Worm (Caenorhabditis elegans): ENCODE measurements around the gene nrf-5.
A peak's percentile ranks its signal among the peaks of the same experiment; 100 is the strongest.

nrf-5 gene

DNA sequence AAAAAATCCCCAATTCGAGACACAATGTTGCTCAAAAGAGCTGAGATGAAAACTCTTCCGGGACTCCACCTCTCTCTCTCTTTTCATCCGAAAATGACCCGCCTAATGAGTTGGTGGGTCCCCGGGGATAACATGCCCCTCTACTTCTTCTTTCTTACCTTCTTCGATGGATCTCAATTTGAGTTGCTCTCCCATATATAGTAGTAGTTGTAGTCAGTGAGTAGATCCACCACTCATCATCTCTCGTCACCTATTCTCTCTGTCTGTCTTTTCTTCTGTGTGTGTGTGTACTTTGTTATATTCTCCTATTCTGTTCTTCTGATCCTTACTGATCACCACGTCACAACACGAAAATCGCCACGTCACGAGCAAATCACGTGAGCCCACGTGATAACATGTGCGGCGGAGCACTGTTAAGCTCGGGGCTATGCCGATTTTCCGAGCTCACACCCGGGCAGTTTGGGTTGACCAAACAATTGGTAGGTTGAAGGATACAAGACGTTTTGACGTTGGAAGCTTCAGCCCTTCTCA, 31.8 kb upstream of the nrf-5 start, which contains the start of gene twk-32 (continued):
- no peak for TF ChIP-seq nhr-10 (tag; optimal IDR thresholded peaks at IDR 0.05)
- TF ChIP-seq T26A8.4 (GFP tag; IDR thresholded peaks at IDR 0.05): no peak
- no peak for TF ChIP-seq mdt-29 (GFP tag; IDR thresholded peaks at IDR 0.05)
- no peak for TF ChIP-seq egl-27 (tag; optimal IDR thresholded peaks at IDR 0.05)
- TF ChIP-seq Y105C5A.15 (GFP tag; IDR thresholded peaks at IDR 0.05): 0 out of 2 replicates have a peak, but pooled peaks have one; percentile 40
- 0 out of 2 replicates have a peak, but pooled peaks have one; percentile 18 for TF ChIP-seq dmd-9 (GFP tag; IDR thresholded peaks at IDR 0.05)
- TF ChIP-seq D1046.2 (GFP tag; IDR thresholded peaks at IDR 0.05): no peak
- no peak for TF ChIP-seq spr-1 (tag; optimal IDR thresholded peaks at IDR 0.05)
- TF ChIP-seq snpc-4 (tag; optimal IDR thresholded peaks at IDR 0.05): no peak
- TF ChIP-seq lin-1 (GFP tag; IDR thresholded peaks at IDR 0.05): no peak
- TF ChIP-seq T20F7.1 (GFP tag; optimal IDR thresholded peaks at IDR 0.05): no peak
- no peak for TF ChIP-seq attf-4 (tag; optimal IDR thresholded peaks at IDR 0.05)
- no peak for TF ChIP-seq ces-1 (GFP tag; optimal IDR thresholded peaks at IDR 0.05)
- TF ChIP-seq hlh-11 (tag; optimal IDR thresholded peaks at IDR 0.05): peak; percentile 35
- TF ChIP-seq Y48G9A.11 (GFP tag; IDR thresholded peaks at IDR 0.05): no peak
- peak; percentile 19 for TF ChIP-seq mep-1 (tag; optimal IDR thresholded peaks at IDR 0.05)
- TF ChIP-seq hlh-30 (tag; optimal IDR thresholded peaks at IDR 0.05; ENCODE audit: insufficient read depth): peak; percentile 70
- no peak for TF ChIP-seq ztf-7 (tag; optimal IDR thresholded peaks at IDR 0.05)
- TF ChIP-seq ctbp-1 (GFP tag; IDR thresholded peaks at IDR 0.05): no peak
- TF ChIP-seq pqm-1 (tag; optimal IDR thresholded peaks at IDR 0.05): no peak
- TF ChIP-seq jun-1 (tag; optimal IDR thresholded peaks at IDR 0.05): no peak
- no peak for TF ChIP-seq nhr-48 (tag; optimal IDR thresholded peaks at IDR 0.05)
- TF ChIP-seq F10B5.3 (tag; optimal IDR thresholded peaks at IDR 0.05): no peak
- TF ChIP-seq cey-2 (tag; optimal IDR thresholded peaks at IDR 0.05; ENCODE audit: borderline replicate concordance, insufficient read depth): no peak
- no peak for TF ChIP-seq F26F4.8 (GFP tag; conservative IDR thresholded peaks at IDR 0.05)
- TF ChIP-seq set-16 (GFP tag; IDR thresholded peaks at IDR 0.05): 0 out of 2 replicates have a peak, but pooled peaks have one; percentile 5
- no peak for TF ChIP-seq ceh-28 (tag; optimal IDR thresholded peaks at IDR 0.05)
- no peak for TF ChIP-seq snpc-1.2 (GFP tag; IDR thresholded peaks at IDR 0.05)
- no peak for TF ChIP-seq F44E2.7 (GFP tag; IDR thresholded peaks at IDR 0.05)
- no peak for TF ChIP-seq nhr-76 (tag; optimal IDR thresholded peaks at IDR 0.05)
- no peak for TF ChIP-seq mxl-2 (GFP tag; conservative IDR thresholded peaks at IDR 0.05)

- TF ChIP-seq sdz-12 (GFP tag; optimal IDR thresholded peaks at IDR 0.05): no peak
- no peak for TF ChIP-seq Y75B8A.6 (GFP tag; IDR thresholded peaks at IDR 0.05)
- peak in 1 of 2 experiments; percentile 92 for TF ChIP-seq unc-62 (GFP tag; optimal IDR thresholded peaks at IDR 0.05 in 1 of 2)
- no peak for TF ChIP-seq unc-62 (tag; optimal IDR thresholded peaks at IDR 0.05)
These were observed 28.9 kb upstream of the nrf-5 start for ce11 chrV:13799190-13799589.

DNA sequence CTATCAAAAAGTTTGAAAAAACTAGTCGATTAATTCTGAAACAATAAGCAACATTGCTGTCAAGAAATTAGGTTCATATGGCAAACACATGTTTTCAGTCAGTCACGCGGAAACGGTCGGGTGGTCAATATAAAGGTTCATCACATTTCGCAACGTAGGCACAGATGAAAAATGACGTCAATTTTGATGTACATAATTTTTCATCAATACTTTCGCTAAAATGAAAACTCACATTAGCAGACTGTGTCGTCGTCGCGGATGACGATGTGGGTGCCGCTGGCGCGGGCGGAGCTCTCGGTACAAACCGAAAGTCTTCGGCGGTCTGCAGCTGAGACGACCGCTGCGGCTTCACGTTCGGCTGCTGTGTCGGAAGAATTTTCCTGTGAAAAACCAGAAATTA, 24.2 kb upstream of the nrf-5 start, which contains the start of gene swan-2:
TSS of gene swan-2 (minus strand) at position 380 of the 400 bp plus-strand sequence.
- no peak for TF ChIP-seq F49E8.2 (tag; optimal IDR thresholded peaks at IDR 0.05; ENCODE audit: borderline replicate concordance)
- peak; percentile 77 for TF ChIP-seq set-16 (GFP tag; IDR thresholded peaks at IDR 0.05)
- no peak for TF ChIP-seq mdt-29 (GFP tag; IDR thresholded peaks at IDR 0.05)
- no peak for TF ChIP-seq F44E2.7 (GFP tag; IDR thresholded peaks at IDR 0.05)
- TF ChIP-seq nhr-77 (tag; optimal IDR thresholded peaks at IDR 0.05): no peak
- peak; percentile 36 for TF ChIP-seq hlh-30 (tag; optimal IDR thresholded peaks at IDR 0.05; ENCODE audit: insufficient read depth)
- no peak for TF ChIP-seq hmg-1.1 (GFP tag; IDR thresholded peaks at IDR 0.05)
- no peak for TF ChIP-seq nhr-42 (GFP tag; IDR thresholded peaks at IDR 0.05)
- no peak for TF ChIP-seq zag-1 (tag; optimal IDR thresholded peaks at IDR 0.05)
- no peak for TF ChIP-seq rbr-2 (tag; optimal IDR thresholded peaks at IDR 0.05)
- TF ChIP-seq F26F4.8 (GFP tag; conservative IDR thresholded peaks at IDR 0.05): no peak
- TF ChIP-seq spr-3 (GFP tag; optimal IDR thresholded peaks at IDR 0.05): no peak
- TF ChIP-seq pha-4 (GFP tag; IDR thresholded peaks at IDR 0.05): no peak
- TF ChIP-seq pha-4 (tag; optimal IDR thresholded peaks at IDR 0.05): no peak
- TF ChIP-seq cey-2 (tag; optimal IDR thresholded peaks at IDR 0.05; ENCODE audit: borderline replicate concordance, insufficient read depth): no peak
- TF ChIP-seq ceh-82 (tag; optimal IDR thresholded peaks at IDR 0.05): no peak
- peak in 1 of 2 experiments; percentile 82 for TF ChIP-seq unc-62 (GFP tag; optimal IDR thresholded peaks at IDR 0.05 in 1 of 2)
- no peak for TF ChIP-seq unc-62 (tag; optimal IDR thresholded peaks at IDR 0.05)
- TF ChIP-seq fos-1 (tag; optimal IDR thresholded peaks at IDR 0.05): no peak

All from whole organism, L4 larva.